Worm (Caenorhabditis elegans): ENCODE data around the gene srxa-4.

DNA sequence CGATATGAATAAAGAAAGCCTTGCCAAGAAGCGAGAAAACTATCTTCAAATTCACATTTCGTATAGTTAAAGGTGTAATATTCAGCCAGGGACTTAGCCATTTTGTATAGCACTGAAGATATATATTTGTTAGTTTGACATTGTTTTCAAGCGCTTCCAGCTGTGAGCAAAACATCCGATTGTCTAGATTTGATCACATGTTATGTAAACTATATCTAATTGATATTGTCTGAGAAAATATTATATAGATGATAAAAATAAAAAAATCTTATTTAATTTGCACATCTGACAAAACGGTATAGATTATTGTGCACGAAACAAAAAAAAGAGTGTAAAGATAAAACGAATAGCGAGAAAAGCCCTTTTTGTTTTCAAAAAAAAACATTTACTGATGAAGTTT, 44.4 kb downstream of the srxa-4 start, which contains the start of gene srh-89:
- TF ChIP-seq zfp-3 (GFP tag; conservative IDR thresholded peaks at IDR 0.05) (no peak), dpl-1 (GFP tag; optimal IDR thresholded peaks at IDR 0.05) (no peak), jun-1 (tag; optimal IDR thresholded peaks at IDR 0.05) (no peak), pha-4 (GFP tag; IDR thresholded peaks at IDR 0.05) (no peak), pha-4 (tag; optimal IDR thresholded peaks at IDR 0.05) (no peak), ceh-28 (tag; optimal IDR thresholded peaks at IDR 0.05) (no peak), F49E8.2 (tag; optimal IDR thresholded peaks at IDR 0.05; ENCODE audit: borderline replicate concordance) (no peak), unc-62 (GFP tag; optimal IDR thresholded peaks at IDR 0.05 in 1 of 2) (no peak), unc-62 (tag; optimal IDR thresholded peaks at IDR 0.05) (no peak), unc-39 (tag; optimal IDR thresholded peaks at IDR 0.05) (no peak), nhr-77 (tag; optimal IDR thresholded peaks at IDR 0.05) (no peak), F26F4.8 (GFP tag; conservative IDR thresholded peaks at IDR 0.05) (no peak), cey-2 (tag; optimal IDR thresholded peaks at IDR 0.05; ENCODE audit: borderline replicate concordance, insufficient read depth) (no peak)
